Fruit fly (Drosophila melanogaster) whole organism, adult: ENCODE data around the gene CG13603.
A peak's percentile ranks its signal among the peaks of the same experiment; 100 is the strongest.

ENCODE experiments used
- CG11617 ChIP-seq: fragments of 200-800 bp; sonication (Bioruptor generic); optimal IDR thresholded peaks from 2 replicates; lab custom pipeline; 2017; ENCODE audit warnings: mild to moderate bottlenecking, missing biosample characterization, missing genetic modification reagents, missing genetic modification characterization
- CG12768 ChIP-seq: fragments of 200-800 bp; sonication (Bioruptor generic); optimal IDR thresholded peaks from 2 replicates; lab custom pipeline; 2017; ENCODE audit warnings: missing biosample characterization, missing genetic modification characterization, mild to moderate bottlenecking, moderate library complexity, missing genetic modification reagents
- CG14711 ChIP-seq: fragments of 200-800 bp; sonication (Bioruptor generic); optimal IDR thresholded peaks from 2 replicates; lab custom pipeline; 2018; ENCODE audit warnings: missing biosample characterization, mild to moderate bottlenecking, missing genetic modification characterization, moderate library complexity
- CG1620 ChIP-seq: fragments of 200-800 bp; sonication (Bioruptor generic); optimal IDR thresholded peaks from 2 replicates; lab custom pipeline; 2016; ENCODE audit warnings: missing biosample characterization, missing genetic modification characterization
- CG33017 ChIP-seq: fragments of 200-800 bp; sonication (Bioruptor generic); optimal IDR thresholded peaks from 2 replicates; lab custom pipeline; 2018; ENCODE audit warnings: missing biosample characterization, mild to moderate bottlenecking, missing genetic modification characterization, moderate library complexity
- CG5204 ChIP-seq: fragments of 200-800 bp; sonication (Bioruptor generic); optimal IDR thresholded peaks from 2 replicates; lab custom pipeline; 2016; ENCODE audit warnings: missing biosample characterization, missing genetic modification characterization
- CG7045 ChIP-seq: fragments of 200-800 bp; sonication (Bioruptor generic); optimal IDR thresholded peaks from 2 replicates; lab custom pipeline; 2017; ENCODE audit warnings: missing biosample characterization, mild to moderate bottlenecking, missing genetic modification characterization
- CG7101 ChIP-seq: fragments of 200-800 bp; sonication (Bioruptor generic); optimal IDR thresholded peaks from 2 replicates; lab custom pipeline; 2018; ENCODE audit warnings: missing biosample characterization, mild to moderate bottlenecking, missing genetic modification characterization, moderate library complexity
- Clk ChIP-seq: fragments of 200-800 bp; sonication (Bioruptor generic); optimal IDR thresholded peaks from 2 replicates; lab custom pipeline; 2017; ENCODE audit warnings: missing biosample characterization, missing genetic modification characterization
- Crg-1 ChIP-seq: fragments of 200-800 bp; sonication (Bioruptor generic); optimal IDR thresholded peaks from 2 replicates; lab custom pipeline; 2016; ENCODE audit warnings: missing biosample characterization, missing genetic modification characterization
- Hr96 ChIP-seq: fragments of 200-800 bp; sonication (Bioruptor generic); optimal IDR thresholded peaks from 2 replicates; lab custom pipeline; 2016; ENCODE audit warnings: missing biosample characterization, missing genetic modification characterization
- Mnt ChIP-seq: fragments of 200-800 bp; sonication (Bioruptor generic); optimal IDR thresholded peaks from 2 replicates; lab custom pipeline; 2016; ENCODE audit warnings: missing biosample characterization, mild to moderate bottlenecking, missing genetic modification characterization
- bab1 ChIP-seq: fragments of 200-800 bp; sonication (Bioruptor generic); optimal IDR thresholded peaks from 3 replicates; lab custom pipeline; 2019; ENCODE audit warnings: missing biosample characterization, mild to moderate bottlenecking, missing genetic modification characterization, moderate library complexity
- cic ChIP-seq: fragments of 200-800 bp; sonication (Bioruptor generic); optimal IDR thresholded peaks from 2 replicates; lab custom pipeline; 2017; ENCODE audit warnings: missing biosample characterization, mild to moderate bottlenecking, missing genetic modification characterization, moderate library complexity
- cnc ChIP-seq, 2 experiments: fragments of >200 bp; optimal IDR thresholded peaks; 2 replicates each; lab custom pipeline; 2017
- kay ChIP-seq: fragments of 200-800 bp; sonication (Bioruptor generic); peaks from one replicate; lab custom pipeline; 2016; ENCODE audit warnings: missing biosample characterization, missing genetic modification characterization, borderline replicate concordance
- ovo ChIP-seq: fragments of 200-800 bp; sonication (Bioruptor generic); optimal IDR thresholded peaks from 2 replicates; lab custom pipeline; 2016; ENCODE audit warnings: missing biosample characterization, missing genetic modification characterization
- pad ChIP-seq: fragments of 200-800 bp; sonication (Bioruptor generic); optimal IDR thresholded peaks from 3 replicates; lab custom pipeline; 2017; ENCODE audit warnings: missing biosample characterization, missing genetic modification characterization, mild to moderate bottlenecking, moderate library complexity, missing genetic modification reagents
- tj ChIP-seq: fragments of 200-800 bp; sonication (Bioruptor generic); optimal IDR thresholded peaks from 3 replicates; lab custom pipeline; 2017; ENCODE audit warnings: missing biosample characterization, mild to moderate bottlenecking, missing genetic modification characterization, moderate library complexity
- toe ChIP-seq: fragments of 200-800 bp; sonication (Bioruptor generic); optimal IDR thresholded peaks from 2 replicates; lab custom pipeline; 2016; ENCODE audit warnings: missing biosample characterization, missing genetic modification characterization

Gene CG13603

DNA sequence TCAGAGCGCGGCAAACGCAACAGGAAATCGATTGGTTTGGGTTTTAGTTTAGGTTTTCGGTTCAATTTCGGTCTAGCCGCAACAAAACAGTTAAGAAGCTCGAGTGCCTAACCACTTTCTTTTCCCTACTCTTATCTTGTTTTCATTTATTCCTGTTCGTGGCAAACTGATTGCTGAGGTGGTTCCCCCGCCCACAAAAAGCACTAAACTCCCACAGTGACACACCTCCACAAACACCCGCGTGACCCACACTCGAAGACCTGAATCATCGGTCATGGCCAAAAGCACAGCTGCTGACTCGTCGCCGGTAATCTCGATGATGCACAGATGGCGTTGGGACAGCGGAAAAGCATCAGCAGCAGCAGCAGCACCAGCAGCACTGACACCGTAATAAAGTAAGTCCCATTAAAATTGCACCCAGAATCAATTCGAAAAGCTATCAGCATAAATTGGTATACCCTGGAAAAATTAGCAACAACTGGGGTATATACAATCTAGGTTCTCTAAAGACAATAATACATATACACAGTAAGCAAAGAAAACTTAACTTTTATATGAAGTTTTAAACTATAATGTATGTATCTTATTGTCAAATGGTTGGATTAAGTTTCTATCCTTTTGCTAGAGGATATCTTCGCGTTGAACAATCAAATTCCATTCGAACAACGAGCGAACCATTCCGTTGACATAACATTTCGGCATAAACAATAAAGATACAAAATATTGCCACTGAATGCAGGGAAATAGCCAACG lies 39.5 kb upstream of the CG13603 start:
- no peak for TF ChIP-seq tj (GFP tag; lab: Kevin White, UChicago)
- TF ChIP-seq ovo (GFP tag; lab: Kevin White, UChicago) = no peak
- TF ChIP-seq CG12768 = no peak
- no peak for TF ChIP-seq Clk

DNA sequence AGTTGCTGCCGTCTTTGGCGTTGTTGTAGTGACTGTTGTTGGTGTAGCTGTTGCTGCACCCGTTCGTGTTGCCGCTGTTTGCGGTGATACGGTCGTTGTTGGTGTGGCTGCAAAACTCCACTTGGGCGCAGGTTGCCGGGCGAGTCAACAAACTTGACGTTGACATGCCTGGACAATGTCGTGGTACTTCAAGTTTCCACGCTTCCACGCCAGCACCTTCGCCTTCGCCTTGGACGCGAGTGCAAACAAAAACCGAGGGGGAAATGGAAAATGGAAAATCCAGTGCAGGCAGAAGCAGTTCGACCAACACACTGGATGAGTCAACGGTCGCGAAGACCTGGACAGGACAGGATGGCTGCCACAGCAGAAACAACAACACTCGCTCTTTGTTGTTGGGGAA lies 38.3 kb upstream of the CG13603 start:
- TF ChIP-seq toe (GFP tag; lab: Kevin White, UChicago) (no peak), kay (GFP tag; lab: Kevin White, UChicago) (peak; percentile 29), cnc (optimal IDR thresholded peaks at IDR 0.05; lab: Kevin White, UChicago) (no peak), CG11617 (GFP tag; lab: Kevin White, UChicago) (no peak), CG5204 (GFP tag; lab: Kevin White, UChicago) (no peak)

DNA sequence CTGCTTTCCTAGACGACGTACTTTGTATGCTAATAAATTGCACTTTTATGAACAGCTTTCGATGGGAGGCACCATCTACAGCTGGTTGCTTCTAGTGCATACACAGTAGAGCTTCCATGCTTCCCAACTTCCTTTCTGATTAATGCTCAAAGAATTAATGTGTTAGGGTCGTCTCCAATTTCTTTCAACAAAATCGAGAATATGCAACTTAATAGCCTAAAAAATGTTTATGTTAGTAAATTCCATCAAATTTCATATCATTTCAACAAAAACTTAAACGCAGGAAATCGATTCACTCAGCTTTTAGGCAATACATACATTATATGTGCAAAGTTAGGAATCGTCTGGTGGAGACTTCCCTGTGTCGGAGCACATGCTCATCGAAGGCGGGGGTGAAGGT lies 37.8 kb upstream of the CG13603 start:
- TF ChIP-seq tj (GFP tag; lab: Kevin White, UChicago) (no peak), CG7101 (tag; lab: Kevin White, UChicago) (no peak), pad (GFP tag; lab: Kevin White, UChicago) (no peak)

DNA sequence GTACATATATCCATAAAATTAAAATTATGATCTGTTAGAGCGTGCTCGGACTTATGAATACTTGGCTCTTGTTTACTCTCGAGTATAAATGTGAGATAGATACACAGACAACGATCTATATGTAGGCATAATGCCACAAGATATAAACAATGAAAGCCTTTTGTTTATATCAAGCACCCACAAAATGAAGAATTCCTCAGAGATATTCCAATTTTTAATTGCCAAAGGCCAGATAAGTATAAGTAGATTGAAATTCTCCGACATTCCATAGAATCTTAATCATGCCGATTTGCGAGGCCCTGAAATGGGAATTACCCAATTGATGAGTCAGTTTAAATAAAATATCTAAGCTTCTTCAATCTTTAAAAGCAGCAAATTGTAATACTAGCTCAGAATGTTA lies 35.5 kb upstream of the CG13603 start:
- no peak for TF ChIP-seq Hr96 (GFP tag; lab: Kevin White, UChicago)
- TF ChIP-seq CG7045 (GFP tag; lab: Kevin White, UChicago) = no peak
- no peak for TF ChIP-seq cnc (optimal IDR thresholded peaks at IDR 0.05; lab: Kevin White, UChicago)

DNA sequence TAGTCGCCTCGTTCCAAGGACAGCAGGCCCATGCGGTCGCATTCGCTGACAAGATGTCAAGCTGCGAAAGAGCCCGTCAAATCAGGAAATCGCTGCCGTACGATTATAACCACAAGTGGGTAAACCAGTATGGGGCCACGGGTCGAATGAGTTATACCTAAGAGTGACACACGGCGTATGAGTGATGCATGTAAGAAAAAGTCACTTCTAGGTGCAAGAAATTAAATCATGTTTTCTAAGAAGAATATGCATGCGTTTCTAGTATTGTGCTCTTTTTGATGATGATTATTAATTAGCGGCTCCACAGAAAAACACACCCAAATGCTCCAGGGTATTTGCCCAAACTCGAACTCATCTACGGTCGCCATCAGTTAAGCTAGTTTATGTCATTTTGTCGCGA lies 31.3 kb upstream of the CG13603 start:
- TF ChIP-seq Crg-1 (GFP tag; lab: Kevin White, UChicago) = no peak
- no peak for TF ChIP-seq kay (GFP tag; lab: Kevin White, UChicago)
- TF ChIP-seq CG12768 = no peak
- no peak for TF ChIP-seq CG33017 (tag; lab: Kevin White, UChicago)

DNA sequence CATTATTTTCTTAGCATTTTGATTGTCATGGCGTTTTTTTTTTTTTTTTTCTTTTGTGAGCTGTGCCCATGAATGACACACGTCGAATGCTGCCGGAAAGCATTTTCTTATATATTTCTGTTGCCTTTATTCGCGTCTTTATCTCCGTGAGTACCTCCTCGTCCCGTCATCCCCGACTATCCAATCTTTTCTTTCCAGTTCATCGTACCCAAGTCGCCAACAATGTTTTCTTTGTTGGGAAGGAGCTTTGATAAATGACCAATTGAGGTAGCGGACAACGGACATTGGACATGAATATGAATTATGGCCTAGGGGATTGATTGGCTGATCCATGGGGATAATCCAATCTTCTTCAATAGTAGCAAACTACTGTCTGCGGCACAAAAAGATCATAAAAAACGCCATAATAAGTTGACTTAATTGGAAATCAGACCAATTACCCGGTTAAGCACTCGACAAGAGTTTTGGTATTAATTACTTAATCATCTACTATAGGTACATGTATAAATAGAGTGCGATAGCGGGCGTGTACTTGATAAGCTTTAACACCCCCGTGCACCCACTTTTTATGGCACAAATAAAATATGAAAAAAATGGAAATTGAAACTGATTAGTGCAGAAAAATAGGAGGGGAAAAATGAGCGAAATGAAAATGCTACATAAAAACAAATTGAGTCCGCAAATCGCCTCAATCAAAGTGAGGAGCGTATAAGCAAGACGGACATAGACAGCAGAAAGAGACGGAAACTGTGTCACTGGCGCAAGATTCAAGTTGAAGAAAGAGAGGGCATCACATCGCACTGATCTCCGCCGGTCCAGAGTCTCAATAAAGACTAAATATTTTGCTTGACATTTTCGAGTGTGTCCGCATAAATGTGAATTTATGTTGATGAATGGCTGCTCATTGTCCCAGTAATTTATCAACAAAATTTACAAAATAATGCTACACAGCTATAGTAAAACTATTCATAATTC lies 29.9 kb upstream of the CG13603 start:
- TF ChIP-seq bab1 (GFP tag; lab: Kevin White, UChicago) (no peak), Crg-1 (GFP tag; lab: Kevin White, UChicago) (no peak), CG1620 (GFP tag; lab: Kevin White, UChicago) (no peak), ovo (GFP tag; lab: Kevin White, UChicago) (no peak), Hr96 (GFP tag; lab: Kevin White, UChicago) (no peak), pad (GFP tag; lab: Kevin White, UChicago) (peak; percentile 94), CG11617 (GFP tag; lab: Kevin White, UChicago) (no peak), CG14711 (tag; lab: Kevin White, UChicago) (peak; percentile 7), CG7101 (tag; lab: Kevin White, UChicago) (no peak), cnc (optimal IDR thresholded peaks at IDR 0.05; lab: Kevin White, UChicago) (no peak), kay (GFP tag; lab: Kevin White, UChicago) (peak; percentile 77), Clk (no peak), cic (GFP tag; lab: Kevin White, UChicago) (peak; percentile 44), CG12768 (peak; percentile 64), tj (GFP tag; lab: Kevin White, UChicago) (no peak), CG33017 (tag; lab: Kevin White, UChicago) (no peak), CG5204 (GFP tag; lab: Kevin White, UChicago) (no peak), Mnt (GFP tag; lab: Kevin White, UChicago) (no peak), toe (GFP tag; lab: Kevin White, UChicago) (no peak), CG7045 (GFP tag; lab: Kevin White, UChicago) (peak; percentile 33)

DNA sequence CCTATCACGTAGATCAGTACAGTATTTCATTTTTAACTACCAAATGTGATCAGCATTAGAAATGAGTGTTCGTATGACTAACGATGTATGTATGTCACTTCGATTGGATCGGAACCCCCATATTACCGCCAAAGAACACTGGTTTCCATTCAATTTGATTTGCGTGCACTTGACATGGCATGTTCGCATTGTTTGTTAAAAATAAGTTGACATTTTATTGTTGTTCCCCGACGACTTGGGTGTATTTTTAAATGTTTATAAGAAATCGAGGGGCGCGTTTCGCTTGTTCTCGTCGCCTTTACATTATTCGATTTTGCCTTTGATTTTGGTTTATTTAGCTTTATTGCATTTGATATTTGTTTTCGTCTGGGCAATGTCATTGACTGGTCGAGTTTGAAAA lies 29.1 kb upstream of the CG13603 start:
- TF ChIP-seq Hr96 (GFP tag; lab: Kevin White, UChicago) (no peak), cnc (optimal IDR thresholded peaks at IDR 0.05; lab: Kevin White, UChicago) (no peak), CG11617 (GFP tag; lab: Kevin White, UChicago) (no peak), CG7101 (tag; lab: Kevin White, UChicago) (no peak), CG7045 (GFP tag; lab: Kevin White, UChicago) (no peak), ovo (GFP tag; lab: Kevin White, UChicago) (no peak), bab1 (GFP tag; lab: Kevin White, UChicago) (no peak), CG14711 (tag; lab: Kevin White, UChicago) (no peak)
